Worm (Caenorhabditis elegans): ENCODE data around the gene F57F4.2.
A peak's percentile ranks its signal among the peaks of the same experiment; 100 is the strongest.

Gene F57F4.2

DNA sequence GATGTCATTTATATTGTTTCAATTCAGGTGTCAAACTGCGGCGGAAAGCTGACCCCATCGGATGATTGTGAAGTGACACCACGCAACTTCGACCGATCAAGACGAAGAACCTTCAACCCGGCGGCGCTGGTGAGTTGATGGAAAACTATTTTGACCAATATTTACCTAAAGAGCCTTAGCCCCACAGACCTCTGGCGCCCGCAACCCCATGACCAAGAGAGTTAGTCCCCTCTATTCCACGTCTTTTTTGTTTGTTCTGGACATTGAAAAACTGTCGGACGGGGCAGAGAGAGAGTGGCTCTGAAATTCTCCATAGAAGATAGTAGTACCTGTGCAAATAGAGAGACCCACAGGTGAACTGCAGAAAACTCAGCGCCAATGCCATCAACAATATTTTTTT, 30.8 kb downstream of the F57F4.2 start:
- TF ChIP-seq nfyb-1 (GFP tag; IDR thresholded peaks at IDR 0.05) (0 out of 2 replicates have a peak, but pooled peaks have one; percentile 32), hsf-1 (GFP tag; IDR thresholded peaks at IDR 0.05) (no peak), B0019.2 (GFP tag; conservative IDR thresholded peaks at IDR 0.05) (no peak), T26A5.8 (tag; optimal IDR thresholded peaks at IDR 0.05) (no peak), aptf-3 (GFP tag; IDR thresholded peaks at IDR 0.05) (no peak)

DNA sequence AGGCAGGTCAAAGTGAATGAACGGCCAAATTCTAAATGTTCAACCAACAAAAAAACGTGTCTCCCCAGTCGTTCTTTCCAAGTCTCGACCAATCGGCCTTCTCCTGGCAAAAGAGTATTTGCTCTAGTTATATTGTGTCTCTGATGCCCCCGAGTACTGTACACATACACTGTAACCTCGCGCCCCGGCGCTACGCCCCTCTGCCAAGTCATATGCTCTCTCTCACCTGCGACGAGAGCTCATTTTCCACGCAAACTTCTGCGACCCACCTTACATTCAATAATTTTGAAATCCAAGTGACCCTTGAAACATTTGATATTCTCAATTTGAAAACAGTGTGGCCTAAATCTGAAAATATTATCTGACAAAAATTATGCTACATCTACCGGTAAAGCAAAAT, 32.3 kb downstream of the F57F4.2 start:
- TF ChIP-seq dpl-1 (GFP tag; optimal IDR thresholded peaks at IDR 0.05) = no peak
- TF ChIP-seq egrh-3 (GFP tag; IDR thresholded peaks at IDR 0.05) = no peak
- TF ChIP-seq madf-6 (GFP tag; IDR thresholded peaks at IDR 0.05) = no peak
- TF ChIP-seq pha-4 (tag; optimal IDR thresholded peaks at IDR 0.05) = peak; percentile 3
- no peak for TF ChIP-seq rcor-1 (GFP tag; IDR thresholded peaks at IDR 0.05)
- TF ChIP-seq ekl-4 (GFP tag; IDR thresholded peaks at IDR 0.05) = no peak
- no peak for TF ChIP-seq Y53G8AR.9 (GFP tag; conservative IDR thresholded peaks at IDR 0.05)
- no peak for TF ChIP-seq chd-7 (tag; optimal IDR thresholded peaks at IDR 0.05)
- TF ChIP-seq zfh-2 (GFP tag; conservative IDR thresholded peaks at IDR 0.05) = peak; percentile 29; the same call in 1 of the 2 replicates
- no peak for TF ChIP-seq athp-1 (tag; optimal IDR thresholded peaks at IDR 0.05)

DNA sequence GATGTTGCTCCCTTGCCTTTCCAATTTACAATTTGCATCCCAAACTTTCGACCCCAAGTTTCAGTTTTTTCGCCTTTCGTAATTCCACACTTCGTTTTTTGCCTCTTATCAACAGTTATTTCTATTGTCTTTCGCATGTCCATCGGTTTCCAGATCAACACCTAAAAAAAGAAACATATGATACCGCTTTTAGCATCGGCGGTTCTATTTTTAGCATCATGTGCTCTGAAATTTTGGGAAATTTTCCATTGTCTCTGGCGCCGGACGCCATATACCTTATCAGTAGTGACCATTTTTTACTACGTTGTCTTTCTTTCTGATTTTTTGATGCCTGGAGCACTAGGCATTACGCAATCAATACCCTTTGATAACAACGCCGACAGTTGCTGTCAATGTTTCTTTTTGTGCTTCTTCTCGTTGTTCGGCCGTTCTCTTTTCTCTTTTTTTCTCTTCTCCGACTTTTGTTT, 33.5 kb downstream of the F57F4.2 start, which contains the start of gene bcl-11:
bcl-11 (plus strand) TSS at position 51 of the 467 bp plus-strand sequence.
- no peak; the same call in 1 of the 2 replicates for TF ChIP-seq cebp-1 (GFP tag; IDR thresholded peaks at IDR 0.05)
- peak; percentile 60 for TF ChIP-seq cebp-1 (tag; optimal IDR thresholded peaks at IDR 0.05)
- no peak for TF ChIP-seq chd-7 (tag; optimal IDR thresholded peaks at IDR 0.05)
- TF ChIP-seq akir-1 (GFP tag; optimal IDR thresholded peaks at IDR 0.05) = no peak
- peak; percentile 90 for TF ChIP-seq nhr-80 (tag; optimal IDR thresholded peaks at IDR 0.05)
- no peak for TF ChIP-seq tlf-1 (GFP tag; optimal IDR thresholded peaks at IDR 0.05)
- TF ChIP-seq atf-7 (tag; optimal IDR thresholded peaks at IDR 0.05) = peak; percentile 24
- TF ChIP-seq let-607 (tag; optimal IDR thresholded peaks at IDR 0.05) = peak in 1 of 2 experiments; percentile 26
- peak; percentile 34; the same call in 1 of the 2 replicates for TF ChIP-seq dox-1 (GFP tag; IDR thresholded peaks at IDR 0.05)

DNA sequence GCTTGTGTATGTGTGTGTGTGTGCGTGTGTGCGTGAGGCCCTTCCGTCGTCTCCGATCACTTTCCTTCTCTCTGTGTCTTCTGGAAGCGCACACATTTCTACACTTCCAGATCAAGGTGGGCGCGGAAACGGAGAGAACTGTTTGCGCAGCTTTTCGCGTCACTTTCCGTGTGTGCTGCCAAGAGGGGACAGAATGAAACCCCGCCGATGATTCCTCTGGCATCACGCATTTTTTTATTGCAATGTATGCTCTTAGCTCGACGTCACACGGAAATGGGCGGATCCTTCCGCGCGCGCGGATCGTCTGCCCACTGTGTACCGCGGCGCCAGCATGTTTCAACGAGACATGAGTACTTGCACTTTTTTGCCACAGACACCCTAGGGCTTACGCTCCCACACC, 34.1 kb downstream of the F57F4.2 start:
- TF ChIP-seq nhr-27 (tag; optimal IDR thresholded peaks at IDR 0.05) (no peak), hlh-26 (GFP tag; conservative IDR thresholded peaks at IDR 0.05) (no peak), ceh-40 (GFP tag; IDR thresholded peaks at IDR 0.05) (no peak), C17E4.6 (GFP tag; IDR thresholded peaks at IDR 0.05) (no peak), cebp-1 (GFP tag; IDR thresholded peaks at IDR 0.05) (no peak), cebp-1 (tag; optimal IDR thresholded peaks at IDR 0.05) (no peak), efl-1 (GFP tag; optimal IDR thresholded peaks at IDR 0.05) (no peak), hrde-1 (tag; optimal IDR thresholded peaks at IDR 0.05; ENCODE audit: borderline replicate concordance) (no peak), zfh-2 (GFP tag; conservative IDR thresholded peaks at IDR 0.05) (peak; percentile 87), dox-1 (GFP tag; IDR thresholded peaks at IDR 0.05) (peak; percentile 33; the same call in 1 of the 2 replicates), die-1 (tag; optimal IDR thresholded peaks at IDR 0.05) (no peak), ccch-3 (GFP tag; optimal IDR thresholded peaks at IDR 0.05) (no peak)

DNA sequence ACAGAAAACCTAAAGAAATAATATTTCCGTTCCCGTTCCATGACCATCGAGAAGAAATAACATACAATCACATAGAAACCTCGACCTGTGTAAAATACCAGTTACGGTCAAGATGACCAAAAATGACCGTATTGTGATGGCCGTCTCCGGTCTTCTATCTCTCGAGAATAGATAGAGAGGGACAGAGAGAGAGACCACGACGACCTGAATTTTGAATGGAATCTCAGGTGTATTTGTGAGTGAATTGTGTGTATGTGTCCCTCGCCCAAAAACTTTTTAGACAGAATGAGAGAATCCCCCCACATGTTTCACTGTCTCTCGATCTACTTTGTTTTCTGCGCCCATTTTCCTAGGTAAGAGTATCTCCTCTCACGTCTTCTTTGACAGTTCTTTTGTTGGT, 34.7 kb downstream of the F57F4.2 start:
- no peak for TF ChIP-seq repo-1 (tag; optimal IDR thresholded peaks at IDR 0.05)
- TF ChIP-seq ceh-79 (tag; optimal IDR thresholded peaks at IDR 0.05) = no peak
- TF ChIP-seq Y56A3A.18 (GFP tag; IDR thresholded peaks at IDR 0.05) = no peak
- no peak for TF ChIP-seq C17E4.6 (GFP tag; IDR thresholded peaks at IDR 0.05)
